Worm (Caenorhabditis elegans): ENCODE results near the gene F53B1.2.

ce11 chrX:2079536-2079935 is 29.2 kb upstream of the F53B1.2 start, which contains the start of gene F49H12.4:
- TF ChIP-seq gmeb-1 (tag; optimal IDR thresholded peaks at IDR 0.05) (no peak), zag-1 (tag; optimal IDR thresholded peaks at IDR 0.05) (no peak), nhr-77 (tag; optimal IDR thresholded peaks at IDR 0.05) (no peak), ama-1 (optimal IDR thresholded peaks at IDR 0.05) (no peak), ztf-4 (tag; optimal IDR thresholded peaks at IDR 0.05) (no peak), alr-1 (tag; optimal IDR thresholded peaks at IDR 0.05) (no peak), F13H6.1 (tag; optimal IDR thresholded peaks at IDR 0.05) (no peak)

Data from whole organism, L2 larva.